Fruit fly (Drosophila melanogaster) S2 (cell line): Measurements from ENCODE around the gene CG43901.

Source experiments
- CG8478 ChIP-seq: fragments of >200 bp; optimal IDR thresholded peaks from 2 replicates; lab custom pipeline; 2018
- CTCF ChIP-seq, 2 experiments: fragments of >200 bp; optimal IDR thresholded peaks; 2 replicates each; lab custom pipeline; 2018

- TF ChIP-seq CG8478 (lab: Kevin White, UChicago) (no peak), CTCF (optimal IDR thresholded peaks at IDR 0.05; lab: Kevin White, UChicago) (no peak)
These were observed 47.7 kb upstream of the CG43901 start for dm6 chrX:10857853-10858252.
